Worm (Caenorhabditis elegans) whole organism, L1 larva: ENCODE results near the gene cyn-17.
A peak's percentile ranks its signal among the peaks of the same experiment; 100 is the strongest.

ENCODE experiments used
- C04F5.9 ChIP-seq: sonication (generic microtip); optimal IDR thresholded peaks from 2 replicates; lab custom pipeline; 2016; ENCODE audit warnings: missing genetic modification characterization, missing compliant biosample characterization
- C16A3.4 ChIP-seq: fragments of 150-350 bp; optimal IDR thresholded peaks from 2 replicates; lab custom pipeline; 2014; ENCODE audit warnings: missing biosample characterization, missing genetic modification characterization
- C34B4.2 ChIP-seq: sonication (generic microtip); optimal IDR thresholded peaks from 2 replicates; lab custom pipeline; 2017; ENCODE audit warnings: mild to moderate bottlenecking, missing genetic modification characterization, missing compliant biosample characterization
- F16B12.6 ChIP-seq: fragments of 150-350 bp; optimal IDR thresholded peaks from 2 replicates; lab custom pipeline; 2014; ENCODE audit warnings: missing biosample characterization, missing genetic modification characterization
- alr-1 ChIP-seq: fragments of 200-800 bp; sonication (Bioruptor generic); optimal IDR thresholded peaks from 2 replicates; lab custom pipeline; 2018; ENCODE audit warnings: borderline replicate concordance, mild to moderate bottlenecking, missing genetic modification characterization, missing compliant biosample characterization
- ama-1 ChIP-seq: fragments of 150-350 bp; optimal IDR thresholded peaks from 2 replicates; lab custom pipeline; 2014
- blmp-1 ChIP-seq: fragments of 150-350 bp; optimal IDR thresholded peaks from 2 replicates; lab custom pipeline; 2014; ENCODE audit warnings: missing biosample characterization, missing genetic modification characterization
- ceh-8 ChIP-seq: fragments of 200-800 bp; sonication (Bioruptor generic); optimal IDR thresholded peaks from 2 replicates; lab custom pipeline; 2018; ENCODE audit warnings: mild to moderate bottlenecking, missing genetic modification characterization, moderate library complexity, missing compliant biosample characterization
- ceh-88 ChIP-seq: fragments of 200-800 bp; sonication (Bioruptor generic); IDR thresholded peaks from 2 replicates; pipeline ENCODE4 v1.3.6; 2022; ENCODE audit warnings: missing genetic modification characterization, missing compliant biosample characterization
- ceh-90 ChIP-seq: sonication (generic microtip); optimal IDR thresholded peaks from 2 replicates; lab custom pipeline; 2016; ENCODE audit warnings: missing genetic modification characterization, missing compliant biosample characterization
- dsc-1 ChIP-seq: sonication (generic microtip); optimal IDR thresholded peaks from 2 replicates; lab custom pipeline; 2016; ENCODE audit warnings: mild to moderate bottlenecking, missing genetic modification characterization, missing compliant biosample characterization
- efl-1 ChIP-seq, 4 experiments: fragments of 150-350 bp; optimal IDR thresholded peaks in 3 of 4; peaks in 1 of 4; 1 replicate in 1 of 4; 2 replicates in 3 of 4; lab custom pipeline; 2014; ENCODE audit warnings: missing biosample characterization in 2 of 4, missing genetic modification characterization in 2 of 4, missing genetic modification reagents in 2 of 4
- efl-3 ChIP-seq: fragments of 200-800 bp; sonication (Bioruptor generic); optimal IDR thresholded peaks from 2 replicates; lab custom pipeline; 2018; ENCODE audit warnings: mild to moderate bottlenecking, missing genetic modification characterization, missing compliant biosample characterization
- ets-5 ChIP-seq: fragments of 200-800 bp; sonication (Bioruptor generic); IDR thresholded peaks from 2 replicates; pipeline ENCODE4 v1.3.6; 2022; ENCODE audit warnings: missing genetic modification characterization, missing compliant biosample characterization
- fkh-8 ChIP-seq: sonication (generic microtip); optimal IDR thresholded peaks from 2 replicates; lab custom pipeline; 2016; ENCODE audit warnings: mild to moderate bottlenecking, missing genetic modification characterization, missing compliant biosample characterization
- fos-1 ChIP-seq: fragments of 150-350 bp; optimal IDR thresholded peaks from 2 replicates; lab custom pipeline; 2014; ENCODE audit warnings: missing biosample characterization, missing genetic modification characterization
- grh-1 ChIP-seq: fragments of 200-800 bp; sonication (Bioruptor generic); IDR thresholded peaks from 2 replicates; pipeline ENCODE4 v1.3.6; 2022; ENCODE audit warnings: missing genetic modification reagents, missing genetic modification characterization, missing compliant biosample characterization
- irx-1 ChIP-seq: sonication (generic microtip); optimal IDR thresholded peaks from 2 replicates; lab custom pipeline; 2016; ENCODE audit warnings: missing genetic modification characterization, missing compliant biosample characterization
- jun-1 ChIP-seq: fragments of 150-350 bp; optimal IDR thresholded peaks from 2 replicates; lab custom pipeline; 2014; ENCODE audit warnings: missing biosample characterization, missing genetic modification reagents, missing genetic modification characterization
- lin-13 ChIP-seq: fragments of 150-350 bp; optimal IDR thresholded peaks from 2 replicates; lab custom pipeline; 2014; ENCODE audit warnings: missing biosample characterization, missing genetic modification reagents, missing genetic modification characterization
- lin-14 ChIP-seq: fragments of 200-800 bp; sonication (Bioruptor generic); optimal IDR thresholded peaks from 2 replicates; lab custom pipeline; 2018; ENCODE audit warnings: mild to moderate bottlenecking, missing genetic modification characterization, moderate library complexity, missing compliant biosample characterization
- lin-15B ChIP-seq: fragments of 150-350 bp; sonication (generic microtip); optimal IDR thresholded peaks from 3 replicates; lab custom pipeline; 2014; ENCODE audit warnings: missing biosample characterization, missing genetic modification characterization
- lin-35 ChIP-seq, 2 experiments: fragments of 150-350 bp; optimal IDR thresholded peaks; 2 replicates each; lab custom pipeline; 2014; ENCODE audit warnings: missing biosample characterization in 2 of 2, missing genetic modification characterization in 2 of 2, missing genetic modification reagents in 2 of 2
- lin-39 ChIP-seq: fragments of 150-350 bp; optimal IDR thresholded peaks from 2 replicates; lab custom pipeline; 2014; ENCODE audit warnings: missing biosample characterization, missing genetic modification reagents, missing genetic modification characterization
- mab-9 ChIP-seq: fragments of 200-800 bp; sonication (Bioruptor generic); IDR thresholded peaks from 2 replicates; pipeline ENCODE4 v1.3.6; 2022; ENCODE audit warnings: missing genetic modification reagents, missing genetic modification characterization, missing compliant biosample characterization
- mdl-1 ChIP-seq, 2 experiments: fragments of 150-350 bp; optimal IDR thresholded peaks; 2 replicates each; lab custom pipeline; 2014 to 2017; ENCODE audit warnings: missing biosample characterization in 2 of 2, missing genetic modification characterization in 2 of 2, inconsistent platforms in 1 of 2
- mef-2 ChIP-seq: fragments of 150-350 bp; optimal IDR thresholded peaks from 2 replicates; lab custom pipeline; 2014; ENCODE audit warnings: missing biosample characterization, missing genetic modification characterization
- mep-1 ChIP-seq: fragments of 150-350 bp; optimal IDR thresholded peaks from 2 replicates; lab custom pipeline; 2014; ENCODE audit warnings: missing biosample characterization, missing genetic modification characterization
- nhr-20 ChIP-seq: sonication (generic microtip); optimal IDR thresholded peaks from 2 replicates; lab custom pipeline; 2016; ENCODE audit warnings: mild to moderate bottlenecking, missing genetic modification characterization, missing compliant biosample characterization
- nhr-71 ChIP-seq: sonication (generic microtip); optimal IDR thresholded peaks from 2 replicates; lab custom pipeline; 2016; ENCODE audit warnings: mild to moderate bottlenecking, missing genetic modification characterization, moderate library complexity, missing compliant biosample characterization
- nhr-76 ChIP-seq: sonication (generic microtip); optimal IDR thresholded peaks from 2 replicates; lab custom pipeline; 2017; ENCODE audit warnings: missing biosample characterization, missing genetic modification characterization
- nhr-77 ChIP-seq: fragments of 150-350 bp; optimal IDR thresholded peaks from 2 replicates; lab custom pipeline; 2014; ENCODE audit warnings: missing biosample characterization, missing genetic modification characterization
- nhr-85 ChIP-seq: sonication (generic microtip); peaks from one replicate; lab custom pipeline; 2016; ENCODE audit warnings: missing genetic modification characterization, inconsistent platforms, missing compliant biosample characterization
- nhr-90 ChIP-seq: sonication (generic microtip); optimal IDR thresholded peaks from 2 replicates; lab custom pipeline; 2016; ENCODE audit warnings: mild to moderate bottlenecking, missing genetic modification characterization, missing compliant biosample characterization; ENCODE audit not compliant: poor library complexity
- pax-3 ChIP-seq: fragments of 200-800 bp; sonication (Bioruptor generic); optimal IDR thresholded peaks from 2 replicates; lab custom pipeline; 2018; ENCODE audit warnings: mild to moderate bottlenecking, missing genetic modification characterization, moderate library complexity, missing compliant biosample characterization
- pqm-1 ChIP-seq: sonication (generic microtip); optimal IDR thresholded peaks from 3 replicates; lab custom pipeline; 2017; ENCODE audit warnings: missing biosample characterization, missing genetic modification characterization
- skn-1 ChIP-seq: fragments of 150-350 bp; optimal IDR thresholded peaks from 2 replicates; lab custom pipeline; 2014; ENCODE audit warnings: missing biosample characterization, missing genetic modification characterization
- snu-23 ChIP-seq: sonication (generic microtip); optimal IDR thresholded peaks from 2 replicates; lab custom pipeline; 2016; ENCODE audit warnings: missing genetic modification characterization, missing compliant biosample characterization
- sox-4 ChIP-seq: sonication (generic microtip); optimal IDR thresholded peaks from 2 replicates; lab custom pipeline; 2016; ENCODE audit warnings: missing genetic modification characterization, missing compliant biosample characterization
- sptf-1 ChIP-seq: fragments of 150-350 bp; optimal IDR thresholded peaks from 2 replicates; lab custom pipeline; 2014; ENCODE audit warnings: missing biosample characterization, missing genetic modification characterization
- sup-37 ChIP-seq: fragments of 200-800 bp; sonication (Bioruptor generic); optimal IDR thresholded peaks from 2 replicates; lab custom pipeline; 2018; ENCODE audit warnings: mild to moderate bottlenecking, missing genetic modification characterization, missing compliant biosample characterization
- tlp-1 ChIP-seq: fragments of 150-350 bp; optimal IDR thresholded peaks from 2 replicates; lab custom pipeline; 2014; ENCODE audit warnings: missing biosample characterization, missing genetic modification characterization
- unc-130 ChIP-seq: fragments of 150-350 bp; optimal IDR thresholded peaks from 2 replicates; lab custom pipeline; 2017; ENCODE audit warnings: missing biosample characterization, missing genetic modification characterization, inconsistent platforms
- unc-62 ChIP-seq: fragments of 150-350 bp; optimal IDR thresholded peaks from 2 replicates; lab custom pipeline; 2014; ENCODE audit warnings: missing biosample characterization, missing genetic modification reagents, missing genetic modification characterization
- unc-86 ChIP-seq: sonication (generic microtip); optimal IDR thresholded peaks from 2 replicates; lab custom pipeline; 2016; ENCODE audit warnings: missing genetic modification characterization, missing compliant biosample characterization
- unc-98 ChIP-seq: fragments of 200-800 bp; sonication (Bioruptor generic); IDR thresholded peaks from 2 replicates; pipeline ENCODE4 v1.3.6; 2022; ENCODE audit warnings: missing genetic modification characterization, missing compliant biosample characterization
- xbp-1 ChIP-seq: sonication (generic microtip); optimal IDR thresholded peaks from 2 replicates; lab custom pipeline; 2016; ENCODE audit warnings: missing genetic modification characterization, missing compliant biosample characterization
- zip-4 ChIP-seq: fragments of 200-800 bp; sonication (Bioruptor generic); optimal IDR thresholded peaks from 2 replicates; lab custom pipeline; 2018; ENCODE audit warnings: mild to moderate bottlenecking, missing genetic modification characterization, moderate library complexity, missing compliant biosample characterization
- ztf-11 ChIP-seq, 2 experiments: sonication (generic microtip); optimal IDR thresholded peaks; 2 replicates each; lab custom pipeline; 2016 to 2017; ENCODE audit warnings: missing genetic modification characterization in 2 of 2, missing biosample characterization in 1 of 2, missing compliant biosample characterization in 1 of 2

cyn-17 gene

DNA sequence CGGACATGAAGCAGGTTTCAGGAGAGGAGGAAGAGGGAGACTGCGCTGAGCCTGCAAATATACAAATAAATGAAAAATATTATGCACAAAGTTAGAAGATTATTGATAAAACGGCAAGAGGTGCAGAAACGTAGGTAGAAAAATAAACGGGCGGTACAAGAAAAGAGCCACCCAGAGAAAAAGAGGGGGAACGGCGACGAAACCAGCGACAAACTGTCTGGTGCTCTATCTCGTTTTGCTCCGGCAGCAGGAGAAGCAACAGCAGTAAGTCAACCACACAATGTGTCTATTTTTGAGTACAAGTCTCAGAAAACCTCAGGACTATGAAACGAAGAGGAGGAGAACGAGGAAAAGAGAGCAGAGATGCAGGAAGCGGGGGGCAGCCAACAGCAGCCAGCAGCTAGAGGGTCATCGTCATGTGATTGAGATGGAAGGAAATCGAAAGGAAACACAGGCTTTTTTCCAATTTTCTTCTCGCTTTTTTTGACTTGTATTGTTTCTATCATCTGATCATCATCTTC lies 46.3 kb downstream of the cyn-17 start, which contains the start of gene F26F12.3 (continued):
- TF ChIP-seq dsc-1 (tag; lab: Kevin White, UChicago) (peak; percentile 54), nhr-76 (tag; lab: Kevin White, UChicago) (no peak), lin-35 (GFP tag; optimal IDR thresholded peaks at IDR 0.05; lab: Kevin White, UChicago) (peak; percentile 53 to 59), xbp-1 (tag; lab: Kevin White, UChicago) (peak; percentile 46), ceh-88 (GFP tag; lab: Robert Waterston, UW) (no peak; the same call in 1 of the 2 replicates), ceh-90 (tag; lab: Kevin White, UChicago) (no peak), ceh-8 (GFP tag; lab: Kevin White, UChicago) (no peak), ama-1 (no peak), sox-4 (tag; lab: Kevin White, UChicago) (peak; percentile 15), unc-130 (tag; lab: Kevin White, UChicago) (peak; percentile 50), mdl-1 (tag; optimal IDR thresholded peaks at IDR 0.05; lab: Kevin White, UChicago) (peak in 1 of 2 experiments; percentile 85), blmp-1 (peak; percentile 66), fos-1 (tag; lab: Kevin White, UChicago) (peak; percentile 10), tlp-1 (tag; lab: Kevin White, UChicago) (no peak), unc-86 (tag; lab: Kevin White, UChicago) (peak; percentile 32), sptf-1 (tag; lab: Kevin White, UChicago) (no peak), unc-62 (no peak), pax-3 (peak; percentile 39), irx-1 (peak; percentile 42), grh-1 (GFP tag; lab: Robert Waterston, UW) (no peak), unc-98 (no peak), jun-1 (tag; lab: Kevin White, UChicago) (peak; percentile 59), snu-23 (GFP tag; lab: Kevin White, UChicago) (peak; percentile 81), pqm-1 (tag; lab: Kevin White, UChicago) (no peak), fkh-8 (peak; percentile 76), mab-9 (GFP tag; lab: Robert Waterston, UW) (no peak), nhr-77 (tag; lab: Kevin White, UChicago) (peak; percentile 67), ztf-11 (tag; optimal IDR thresholded peaks at IDR 0.05; lab: Kevin White, UChicago) (no peak), C16A3.4 (tag; lab: Kevin White, UChicago) (peak; percentile 43), lin-39 (no peak), sup-37 (no peak), nhr-20 (tag; lab: Kevin White, UChicago) (peak; percentile 79), C04F5.9 (peak; percentile 1)

DNA sequence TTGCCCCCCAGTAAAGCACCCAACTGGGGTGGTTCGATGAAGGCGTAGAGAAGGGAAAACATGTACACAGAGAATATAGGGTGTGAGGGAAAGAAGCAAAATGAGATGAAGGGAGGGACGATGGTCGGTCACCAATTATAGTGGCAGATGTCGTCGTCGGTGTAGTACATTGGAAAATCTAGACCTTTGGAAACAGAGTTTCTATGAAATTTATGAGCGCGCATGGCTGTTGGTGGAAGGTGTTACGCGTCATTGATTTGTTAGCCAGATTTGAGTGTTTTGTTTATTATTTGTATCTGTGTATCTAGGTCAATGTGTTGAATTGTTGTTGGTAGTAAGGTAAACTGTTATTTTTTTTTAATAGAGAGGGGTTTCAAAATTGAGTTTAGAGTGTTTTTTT lies 47.3 kb downstream of the cyn-17 start:
- TF ChIP-seq lin-15B (tag; lab: Kevin White, UChicago) (no peak), C04F5.9 (no peak), efl-3 (GFP tag; lab: Kevin White, UChicago) (no peak), ceh-90 (tag; lab: Kevin White, UChicago) (no peak), mep-1 (no peak), alr-1 (tag; lab: Kevin White, UChicago) (no peak), nhr-90 (tag; lab: Kevin White, UChicago) (no peak), zip-4 (GFP tag; lab: Kevin White, UChicago) (no peak), unc-62 (no peak), blmp-1 (peak; percentile 28), C34B4.2 (tag; lab: Kevin White, UChicago) (no peak), ama-1 (no peak), skn-1 (tag; lab: Kevin White, UChicago) (no peak), xbp-1 (tag; lab: Kevin White, UChicago) (no peak), lin-35 (GFP tag; optimal IDR thresholded peaks at IDR 0.05; lab: Kevin White, UChicago) (peak in 1 of 2 experiments; percentile 3), snu-23 (GFP tag; lab: Kevin White, UChicago) (peak; percentile 20), lin-14 (GFP tag; lab: Kevin White, UChicago) (peak; percentile 39), lin-13 (no peak), mef-2 (tag; lab: Kevin White, UChicago) (no peak), F16B12.6 (tag; lab: Kevin White, UChicago) (no peak), nhr-71 (tag; lab: Kevin White, UChicago) (no peak), fos-1 (tag; lab: Kevin White, UChicago) (no peak), efl-1 (optimal IDR thresholded peaks at IDR 0.05; lab: Kevin White, UChicago) (no peak), efl-1 (GFP tag; optimal IDR thresholded peaks at IDR 0.05 in 1 of 2; lab: Kevin White, UChicago) (peak in 1 of 2 experiments; percentile 84), ets-5 (GFP tag; lab: Robert Waterston, UW) (no peak), mab-9 (GFP tag; lab: Robert Waterston, UW) (no peak), nhr-85 (tag; lab: Kevin White, UChicago) (peak; percentile 61)
